Fruit fly (Drosophila melanogaster): ENCODE data around the gene CG42779.

DNA sequence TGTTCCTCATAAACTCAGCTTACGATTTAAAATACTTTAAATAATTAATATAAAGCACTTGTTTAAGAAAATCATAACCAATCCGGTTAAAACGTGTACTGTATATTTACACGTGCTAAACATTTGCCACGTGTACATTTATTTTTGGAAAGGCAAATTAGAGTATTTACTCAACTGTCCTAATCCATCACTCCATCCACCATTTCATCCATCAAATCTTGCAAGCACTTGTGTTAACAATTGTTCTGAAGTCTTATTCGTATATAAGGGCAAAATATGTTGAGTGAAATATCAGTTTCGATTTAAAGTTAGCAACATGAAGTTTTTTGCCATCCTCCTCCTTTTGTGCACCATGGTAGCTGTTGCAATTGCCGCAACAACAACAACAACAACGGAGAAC is at the start of gene CG42779:
- TF ChIP-seq CG3281 (GFP tag; optimal IDR thresholded peaks at IDR 0.05): no peak
- no peak for TF ChIP-seq salm (tag; optimal IDR thresholded peaks at IDR 0.05)
- TF ChIP-seq Dll (GFP tag; IDR thresholded peaks at IDR 0.05; ENCODE audit: partially characterized antibody): no peak
- no peak for TF ChIP-seq CG12236 (GFP tag; optimal IDR thresholded peaks at IDR 0.05)
- no peak for TF ChIP-seq CG14860 (GFP tag; IDR thresholded peaks at IDR 0.05; ENCODE audit: partially characterized antibody)
- no peak for TF ChIP-seq cg (GFP tag; optimal IDR thresholded peaks at IDR 0.05)
- no peak for TF ChIP-seq btn (GFP tag; optimal IDR thresholded peaks at IDR 0.05)
- no peak for TF ChIP-seq pan (optimal IDR thresholded peaks at IDR 0.05)
- no peak for TF ChIP-seq pan (GFP tag; optimal IDR thresholded peaks at IDR 0.05 in 1 of 2, IDR thresholded peaks at IDR 0.05 in 1 of 2)
- no peak for TF ChIP-seq dmrt11E (tag; optimal IDR thresholded peaks at IDR 0.05)
- TF ChIP-seq CG32772 (GFP tag; IDR thresholded peaks at IDR 0.05): no peak

All from whole organism, embryonic.